Worm (Caenorhabditis elegans) whole organism, L3 larva: ENCODE measurements around the gene cpf-2.
A peak's percentile ranks its signal among the peaks of the same experiment; 100 is the strongest.

ENCODE experiments used
- R02D3.7 ChIP-seq: fragments of 150-350 bp; optimal IDR thresholded peaks from 2 replicates; lab custom pipeline; 2014; ENCODE audit warnings: missing biosample characterization, missing genetic modification characterization
- ZK546.5 ChIP-seq: sonication (generic microtip); optimal IDR thresholded peaks from 2 replicates; lab custom pipeline; 2017; ENCODE audit warnings: missing biosample characterization, missing genetic modification characterization
- aly-2 ChIP-seq: fragments of 150-350 bp; optimal IDR thresholded peaks from 2 replicates; lab custom pipeline; 2014; ENCODE audit warnings: missing biosample characterization, missing genetic modification characterization
- ama-1 ChIP-seq: fragments of 150-350 bp; optimal IDR thresholded peaks from 2 replicates; lab custom pipeline; 2018
- ceh-16 ChIP-seq: sonication (generic microtip); optimal IDR thresholded peaks from 2 replicates; lab custom pipeline; 2017; ENCODE audit warnings: missing biosample characterization, missing genetic modification characterization
- ceh-28 ChIP-seq: fragments of 150-350 bp; optimal IDR thresholded peaks from 2 replicates; lab custom pipeline; 2014; ENCODE audit warnings: missing biosample characterization, missing genetic modification reagents, missing genetic modification characterization
- ceh-82 ChIP-seq: fragments of 150-350 bp; optimal IDR thresholded peaks from 2 replicates; lab custom pipeline; 2014; ENCODE audit warnings: missing biosample characterization, missing genetic modification characterization
- ceh-9 ChIP-seq: sonication (generic microtip); optimal IDR thresholded peaks from 2 replicates; lab custom pipeline; 2018; ENCODE audit warnings: missing biosample characterization, missing genetic modification characterization
- daf-12 ChIP-seq: fragments of 150-350 bp; optimal IDR thresholded peaks from 2 replicates; lab custom pipeline; 2014; ENCODE audit warnings: missing biosample characterization, missing genetic modification reagents, missing genetic modification characterization
- egl-27 ChIP-seq: sonication (generic microtip); optimal IDR thresholded peaks from 4 replicates; lab custom pipeline; 2017; ENCODE audit warnings: missing biosample characterization, missing genetic modification reagents, missing genetic modification characterization
- egl-5 ChIP-seq: fragments of 150-350 bp; optimal IDR thresholded peaks from 2 replicates; lab custom pipeline; 2017; ENCODE audit warnings: missing biosample characterization, missing genetic modification reagents, missing genetic modification characterization, inconsistent platforms
- elt-1 ChIP-seq: fragments of 150-350 bp; optimal IDR thresholded peaks from 2 replicates; lab custom pipeline; 2014; ENCODE audit warnings: missing biosample characterization, missing genetic modification characterization
- elt-2 ChIP-seq: sonication (generic microtip); optimal IDR thresholded peaks from 2 replicates; lab custom pipeline; 2016; ENCODE audit warnings: missing genetic modification reagents, mild to moderate bottlenecking, missing genetic modification characterization, missing compliant biosample characterization
- elt-3 ChIP-seq, 3 experiments: fragments of 150-350 bp in 1 of 3; sonication (generic microtip) in 2 of 3; optimal IDR thresholded peaks; 2 replicates in 2 of 3; 4 replicates in 1 of 3; lab custom pipeline; 2014 to 2017; ENCODE audit warnings: missing biosample characterization in 3 of 3, missing genetic modification characterization in 3 of 3
- eor-1 ChIP-seq, 2 experiments: fragments of 150-350 bp; optimal IDR thresholded peaks; 2 replicates each; lab custom pipeline; 2014 to 2018; ENCODE audit warnings: missing biosample characterization in 2 of 2, missing genetic modification characterization in 2 of 2
- fkh-10 ChIP-seq: sonication (generic microtip); optimal IDR thresholded peaks from 2 replicates; lab custom pipeline; 2017; ENCODE audit warnings: missing biosample characterization, missing genetic modification reagents, missing genetic modification characterization
- fkh-2 ChIP-seq: fragments of 150-350 bp; optimal IDR thresholded peaks from 2 replicates; lab custom pipeline; 2014; ENCODE audit warnings: missing biosample characterization, missing genetic modification reagents, missing genetic modification characterization
- fos-1 ChIP-seq: fragments of 150-350 bp; optimal IDR thresholded peaks from 2 replicates; lab custom pipeline; 2014; ENCODE audit warnings: missing biosample characterization, missing genetic modification characterization
- hmg-11 ChIP-seq: sonication (generic microtip); optimal IDR thresholded peaks from 2 replicates; lab custom pipeline; 2016; ENCODE audit warnings: missing genetic modification characterization, missing compliant biosample characterization
- jun-1 ChIP-seq: fragments of 150-350 bp; optimal IDR thresholded peaks from 2 replicates; lab custom pipeline; 2014; ENCODE audit warnings: missing biosample characterization, missing genetic modification reagents, missing genetic modification characterization
- lin-15B ChIP-seq: fragments of 150-350 bp; optimal IDR thresholded peaks from 2 replicates; lab custom pipeline; 2014; ENCODE audit warnings: missing biosample characterization, missing genetic modification characterization
- lin-39 ChIP-seq: fragments of 150-350 bp; optimal IDR thresholded peaks from 2 replicates; lab custom pipeline; 2018; ENCODE audit warnings: missing biosample characterization, missing genetic modification reagents, missing genetic modification characterization
- lsy-12 ChIP-seq: sonication (generic microtip); optimal IDR thresholded peaks from 2 replicates; lab custom pipeline; 2016; ENCODE audit warnings: mild to moderate bottlenecking, missing genetic modification characterization, missing compliant biosample characterization
- mdl-1 ChIP-seq: fragments of 150-350 bp; optimal IDR thresholded peaks from 2 replicates; lab custom pipeline; 2014; ENCODE audit warnings: missing biosample characterization, missing genetic modification characterization
- mml-1 ChIP-seq: fragments of 150-350 bp; sonication (generic microtip); optimal IDR thresholded peaks from 3 replicates; lab custom pipeline; 2014; ENCODE audit warnings: missing biosample characterization, missing genetic modification characterization
- nfya-1 ChIP-seq: sonication (generic microtip); optimal IDR thresholded peaks from 2 replicates; lab custom pipeline; 2017; ENCODE audit warnings: missing genetic modification characterization, mild to moderate bottlenecking, missing compliant biosample characterization, antibody characterized with exemption, moderate library complexity; ENCODE audit not compliant: insufficient read depth
- nhr-11 ChIP-seq: fragments of 150-350 bp; optimal IDR thresholded peaks from 2 replicates; lab custom pipeline; 2014; ENCODE audit warnings: missing biosample characterization, missing genetic modification characterization
- nhr-12 ChIP-seq: fragments of 150-350 bp; optimal IDR thresholded peaks from 2 replicates; lab custom pipeline; 2014; ENCODE audit warnings: missing biosample characterization, missing genetic modification characterization
- nhr-23 ChIP-seq: fragments of 150-350 bp; optimal IDR thresholded peaks from 2 replicates; lab custom pipeline; 2014; ENCODE audit warnings: missing biosample characterization, missing genetic modification reagents, missing genetic modification characterization
- nhr-237 ChIP-seq: fragments of 150-350 bp; optimal IDR thresholded peaks from 2 replicates; lab custom pipeline; 2014; ENCODE audit warnings: missing biosample characterization, missing genetic modification characterization
- nhr-25 ChIP-seq: sonication (generic microtip); optimal IDR thresholded peaks from 2 replicates; lab custom pipeline; 2017; ENCODE audit warnings: missing biosample characterization, missing genetic modification characterization
- nhr-28 ChIP-seq: fragments of 150-350 bp; optimal IDR thresholded peaks from 2 replicates; lab custom pipeline; 2014; ENCODE audit warnings: missing biosample characterization, missing genetic modification characterization
- nhr-43 ChIP-seq: sonication (generic microtip); optimal IDR thresholded peaks from 2 replicates; lab custom pipeline; 2016; ENCODE audit warnings: mild to moderate bottlenecking, missing genetic modification characterization, missing compliant biosample characterization; ENCODE audit not compliant: poor library complexity, severe bottlenecking
- nhr-67 ChIP-seq: fragments of 150-350 bp; optimal IDR thresholded peaks from 2 replicates; lab custom pipeline; 2014; ENCODE audit warnings: missing biosample characterization, missing genetic modification characterization
- nhr-76 ChIP-seq: fragments of 150-350 bp; sonication (generic microtip); optimal IDR thresholded peaks from 5 replicates; lab custom pipeline; 2014; ENCODE audit warnings: missing biosample characterization, missing genetic modification characterization
- nhr-77 ChIP-seq: fragments of 150-350 bp; optimal IDR thresholded peaks from 2 replicates; lab custom pipeline; 2014; ENCODE audit warnings: missing biosample characterization, missing genetic modification characterization
- pha-4 ChIP-seq: fragments of 150-350 bp; optimal IDR thresholded peaks from 2 replicates; lab custom pipeline; 2014; ENCODE audit warnings: missing biosample characterization, missing genetic modification reagents, missing genetic modification characterization
- pqm-1 ChIP-seq: fragments of 150-350 bp; optimal IDR thresholded peaks from 2 replicates; lab custom pipeline; 2017; ENCODE audit warnings: missing biosample characterization, missing genetic modification characterization, inconsistent platforms
- sea-2 ChIP-seq: fragments of 150-350 bp; sonication (generic microtip); optimal IDR thresholded peaks from 4 replicates; lab custom pipeline; 2014; ENCODE audit warnings: missing biosample characterization, missing genetic modification reagents, missing genetic modification characterization
- skn-1 ChIP-seq: fragments of 150-350 bp; optimal IDR thresholded peaks from 2 replicates; lab custom pipeline; 2014; ENCODE audit warnings: missing biosample characterization, missing genetic modification characterization
- snpc-4 ChIP-seq: fragments of 150-350 bp; optimal IDR thresholded peaks from 2 replicates; lab custom pipeline; 2014; ENCODE audit warnings: missing biosample characterization, missing genetic modification characterization
- tbx-2 ChIP-seq: sonication (generic microtip); optimal IDR thresholded peaks from 2 replicates; lab custom pipeline; 2016; ENCODE audit warnings: mild to moderate bottlenecking, missing genetic modification characterization, missing compliant biosample characterization
- unc-39 ChIP-seq: sonication (generic microtip); optimal IDR thresholded peaks from 4 replicates; lab custom pipeline; 2017; ENCODE audit warnings: missing biosample characterization, missing genetic modification characterization
- unc-62 ChIP-seq: fragments of 150-350 bp; sonication (generic microtip); optimal IDR thresholded peaks from 4 replicates; lab custom pipeline; 2014; ENCODE audit warnings: missing biosample characterization, missing genetic modification reagents, missing genetic modification characterization
- zag-1 ChIP-seq: fragments of 150-350 bp; optimal IDR thresholded peaks from 2 replicates; lab custom pipeline; 2014; ENCODE audit warnings: missing biosample characterization, missing genetic modification characterization
- ztf-11 ChIP-seq: fragments of 150-350 bp; optimal IDR thresholded peaks from 2 replicates; lab custom pipeline; 2014; ENCODE audit warnings: missing biosample characterization, missing genetic modification characterization
- ztf-4 ChIP-seq: fragments of 150-350 bp; optimal IDR thresholded peaks from 2 replicates; lab custom pipeline; 2014; ENCODE audit warnings: missing biosample characterization, missing genetic modification characterization

cpf-2 gene

ce11 chrIII:13277881-13278500 is 9.3 kb upstream of the cpf-2 start:
- peak; percentile 39 for TF ChIP-seq nfya-1 (tag; lab: Kevin White, UChicago)
- peak; percentile 9 for TF ChIP-seq fkh-10
- no peak for TF ChIP-seq egl-27 (tag; lab: Kevin White, UChicago)

ce11 chrIII:13276958-13277357 is 8.3 kb upstream of the cpf-2 start, which contains the start of gene unc-64:
Gene unc-64 (plus strand): TSS chrIII:13277258.
- TF ChIP-seq hmg-11 (tag; lab: Kevin White, UChicago): no peak
- TF ChIP-seq ceh-16: no peak
- TF ChIP-seq nhr-237: no peak
- no peak for TF ChIP-seq unc-39
- no peak for TF ChIP-seq nhr-77 (tag; lab: Kevin White, UChicago)
- TF ChIP-seq lsy-12 (tag; lab: Kevin White, UChicago): no peak
- TF ChIP-seq R02D3.7: no peak
- TF ChIP-seq ztf-11: no peak
- TF ChIP-seq lin-15B (tag; lab: Kevin White, UChicago): no peak
- no peak for TF ChIP-seq snpc-4
- no peak for TF ChIP-seq ceh-9 (tag; lab: Kevin White, UChicago)

- TF ChIP-seq ceh-9 (tag; lab: Kevin White, UChicago) (no peak), lsy-12 (tag; lab: Kevin White, UChicago) (peak; percentile 58), nhr-77 (tag; lab: Kevin White, UChicago) (no peak), ceh-82 (no peak), zag-1 (tag; lab: Kevin White, UChicago) (no peak), egl-5 (no peak), unc-39 (no peak), ama-1 (lab: Kevin White, UChicago) (no peak), sea-2 (GFP tag; lab: Kevin White, UChicago) (no peak), nhr-28 (tag; lab: Kevin White, UChicago) (no peak), ceh-28 (tag; lab: Kevin White, UChicago) (peak; percentile 55), nhr-76 (tag; lab: Kevin White, UChicago) (no peak), nhr-43 (tag; lab: Kevin White, UChicago) (no peak), ZK546.5 (tag; lab: Kevin White, UChicago) (no peak), ztf-11 (no peak), pqm-1 (tag; lab: Kevin White, UChicago) (peak; percentile 53), nhr-67 (tag; lab: Kevin White, UChicago) (no peak), fkh-2 (no peak), ceh-16 (no peak), skn-1 (tag; lab: Kevin White, UChicago) (peak; percentile 69), snpc-4 (peak; percentile 43), fos-1 (no peak), mdl-1 (tag; lab: Kevin White, UChicago) (peak; percentile 27), aly-2 (no peak), mml-1 (tag; lab: Kevin White, UChicago) (no peak), nhr-237 (no peak), nhr-12 (tag; lab: Kevin White, UChicago) (no peak), hmg-11 (tag; lab: Kevin White, UChicago) (peak; percentile 94), elt-3 (tag; optimal IDR thresholded peaks at IDR 0.05; lab: Kevin White, UChicago) (no peak), lin-15B (tag; lab: Kevin White, UChicago) (peak; percentile 32), nhr-23 (tag; lab: Kevin White, UChicago) (no peak), elt-1 (peak; percentile 21), pha-4 (tag; lab: Kevin White, UChicago) (peak; percentile 27), eor-1 (tag; optimal IDR thresholded peaks at IDR 0.05; lab: Kevin White, UChicago) (no peak), nhr-25 (tag; lab: Kevin White, UChicago) (no peak), egl-27 (tag; lab: Kevin White, UChicago) (no peak), daf-12 (tag; lab: Kevin White, UChicago) (no peak), lin-39 (peak; percentile 90), unc-62 (GFP tag; lab: Kevin White, UChicago) (peak; percentile 50), elt-2 (tag; lab: Kevin White, UChicago) (peak; percentile 48), nhr-11 (tag; lab: Kevin White, UChicago) (peak; percentile 55), nfya-1 (tag; lab: Kevin White, UChicago) (peak; percentile 74), ztf-4 (no peak), R02D3.7 (peak; percentile 32), fkh-10 (peak; percentile 66), tbx-2 (tag; lab: Kevin White, UChicago) (peak; percentile 58), jun-1 (peak; percentile 37)
Measured at ce11 chrIII:13275784-13276183, 7.1 kb upstream of the cpf-2 start.
